Fruit fly (Drosophila melanogaster): ENCODE results near the gene CG31525.

DNA sequence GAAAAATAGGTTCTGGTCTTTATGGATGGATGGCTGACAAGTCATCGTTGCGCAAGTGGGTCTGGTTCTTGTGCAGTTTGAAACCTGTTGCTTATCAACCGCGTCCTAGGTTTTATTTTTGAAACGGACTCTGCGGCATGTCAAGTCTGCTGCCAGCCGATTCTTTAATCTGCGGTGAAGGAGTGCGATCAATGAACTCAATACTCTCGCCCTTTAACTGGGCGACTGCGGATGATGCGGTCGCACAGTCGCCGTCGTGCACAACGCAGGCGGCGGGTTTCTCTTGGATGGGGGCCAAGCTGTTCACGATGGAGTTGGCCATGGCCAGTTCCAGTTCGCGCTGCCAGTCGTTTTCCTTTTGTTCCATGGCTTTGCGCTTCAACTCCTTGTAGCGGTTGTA is 19.5 kb upstream of the CG31525 start:
- TF ChIP-seq Mnt (GFP tag; optimal IDR thresholded peaks at IDR 0.05) (no peak), Hr96 (GFP tag; optimal IDR thresholded peaks at IDR 0.05) (no peak), CG5204 (GFP tag; optimal IDR thresholded peaks at IDR 0.05) (no peak)

Measured in whole organism, adult.